Worm (Caenorhabditis elegans): ENCODE measurements around the gene des-2.

des-2 gene

ce11 chrV:11375150-11375792, 46.2 kb downstream of the des-2 start, which contains the start of gene cnb-1 (continued):
- no peak for TF ChIP-seq Y48G9A.11 (GFP tag; IDR thresholded peaks at IDR 0.05)
- TF ChIP-seq lir-3 (tag; optimal IDR thresholded peaks at IDR 0.05): no peak
- TF ChIP-seq rbr-2 (tag; optimal IDR thresholded peaks at IDR 0.05): peak; percentile 77
- no peak for TF ChIP-seq fos-1 (tag; optimal IDR thresholded peaks at IDR 0.05)
- no peak for TF ChIP-seq attf-4 (tag; optimal IDR thresholded peaks at IDR 0.05)
- TF ChIP-seq egl-27 (tag; optimal IDR thresholded peaks at IDR 0.05): no peak
- no peak for TF ChIP-seq snpc-4 (tag; optimal IDR thresholded peaks at IDR 0.05)
- no peak for TF ChIP-seq zip-2 (tag; optimal IDR thresholded peaks at IDR 0.05)
- TF ChIP-seq snpc-1.2 (GFP tag; IDR thresholded peaks at IDR 0.05): no peak
- peak; percentile 54 for TF ChIP-seq fkh-10 (GFP tag; optimal IDR thresholded peaks at IDR 0.05)
- TF ChIP-seq set-16 (GFP tag; IDR thresholded peaks at IDR 0.05): no peak; the same call in none of the 2 replicates
- no peak for TF ChIP-seq Y5F2A.4 (GFP tag; optimal IDR thresholded peaks at IDR 0.05)

ce11 chrV:11373918-11374317, 47.6 kb downstream of the des-2 start:
- no peak for TF ChIP-seq R02D3.7 (tag; optimal IDR thresholded peaks at IDR 0.05)
- no peak for TF ChIP-seq lin-29 (GFP tag; IDR thresholded peaks at IDR 0.05)
- TF ChIP-seq ceh-44 (GFP tag; IDR thresholded peaks at IDR 0.05): no peak
- no peak for TF ChIP-seq mxl-3 (GFP tag; optimal IDR thresholded peaks at IDR 0.05)
- TF ChIP-seq Y105C5A.15 (GFP tag; IDR thresholded peaks at IDR 0.05): no peak
- no peak for TF ChIP-seq mdl-1 (tag; optimal IDR thresholded peaks at IDR 0.05)
- no peak for TF ChIP-seq lin-13 (GFP tag; optimal IDR thresholded peaks at IDR 0.05)
- TF ChIP-seq T26A8.4 (GFP tag; IDR thresholded peaks at IDR 0.05): no peak
- TF ChIP-seq egl-43 (GFP tag; IDR thresholded peaks at IDR 0.05): no peak

ce11 chrV:11372284-11372878, 49.1 kb downstream of the des-2 start:
- no peak for TF ChIP-seq spr-1 (tag; optimal IDR thresholded peaks at IDR 0.05)
- no peak for TF ChIP-seq nhr-28 (tag; optimal IDR thresholded peaks at IDR 0.05)
- TF ChIP-seq aha-1 (tag): peak; percentile 91
- no peak for TF ChIP-seq T26A8.4 (GFP tag; IDR thresholded peaks at IDR 0.05)
- no peak for TF ChIP-seq ceh-44 (GFP tag; IDR thresholded peaks at IDR 0.05)

ce11 chrV:11366129-11366528, 55.4 kb downstream of the des-2 start, which contains the start of gene dop-5:
TSS of gene dop-5 (minus strand) at chrV:11366229.
- TF ChIP-seq F49E8.2 (tag; optimal IDR thresholded peaks at IDR 0.05; ENCODE audit: borderline replicate concordance): no peak
- TF ChIP-seq aha-1 (tag): peak; percentile 75

All from whole organism, L4 larva.